ENCODE assay signal across 2 worm cellular contexts in the genomic region with DNA sequence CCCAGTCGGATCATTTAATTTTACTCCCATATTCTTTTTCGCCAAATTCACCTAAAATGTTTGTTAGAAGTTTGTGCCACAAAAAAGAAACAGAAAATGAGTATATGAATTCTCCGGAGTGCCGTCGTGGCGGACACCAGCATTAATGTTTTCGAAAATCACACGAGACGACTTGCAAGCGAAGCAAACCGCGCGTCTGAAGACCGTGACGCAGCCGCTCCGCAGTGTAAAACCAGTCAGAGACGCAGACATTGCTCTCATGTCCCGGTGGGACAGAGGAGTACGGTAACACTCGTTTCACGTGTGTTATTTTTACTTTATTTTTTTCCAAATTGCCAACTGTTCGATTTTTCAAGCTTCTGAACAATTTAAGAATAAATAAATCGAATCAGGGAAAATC.
TF ChIP-seq lines count a peak whose summit lies in the region.

Gene T26A8.4 (minus strand): TSS at position 185 of the 400 bp plus-strand sequence.
Gene pdtf-1 (plus strand): TSS at position 330 of the 400 bp plus-strand sequence.

TF ChIP-seq in whole organism, L4 larva, 104 proteins besides CTCF, POLR2A, EP300 and RAD21 (continued from another document):
- TF ChIP-seq T20F7.1 (GFP tag; optimal IDR thresholded peaks at IDR 0.05; lab: Kevin White, UChicago) (peak; percentile 80), gei-8 (GFP tag; optimal IDR thresholded peaks at IDR 0.05; lab: Kevin White, UChicago) (peak; percentile 15), aha-1 (tag; lab: Kevin White, UChicago) (peak; percentile 100), ceh-62 (tag; optimal IDR thresholded peaks at IDR 0.05; lab: Kevin White, UChicago) (no peak), nhr-41 (GFP tag; IDR thresholded peaks at IDR 0.05; lab: Robert Waterston, UW) (no peak), ceh-32 (tag; optimal IDR thresholded peaks at IDR 0.05; lab: Kevin White, UChicago; ENCODE audit: poor library complexity) (no peak), nhr-111 (GFP tag; optimal IDR thresholded peaks at IDR 0.05; lab: Kevin White, UChicago) (no peak), dve-1 (tag; optimal IDR thresholded peaks at IDR 0.05; lab: Kevin White, UChicago; ENCODE audit: insufficient read depth) (peak; percentile 98), tag-97 (GFP tag; IDR thresholded peaks at IDR 0.05; lab: Robert Waterston, UW) (no peak), spr-3 (GFP tag; optimal IDR thresholded peaks at IDR 0.05; lab: Kevin White, UChicago) (no peak), dpl-1 (GFP tag; optimal IDR thresholded peaks at IDR 0.05; lab: Kevin White, UChicago) (peak; percentile 83), tra-1 (GFP tag; IDR thresholded peaks at IDR 0.05; lab: Robert Waterston, UW) (peak; percentile 75), nhr-77 (tag; optimal IDR thresholded peaks at IDR 0.05; lab: Kevin White, UChicago) (peak; percentile 95), fkh-10 (GFP tag; optimal IDR thresholded peaks at IDR 0.05; lab: Kevin White, UChicago) (peak; percentile 92), mdt-29 (GFP tag; IDR thresholded peaks at IDR 0.05; lab: Robert Waterston, UW) (peak; percentile 66), zfp-2 (tag; optimal IDR thresholded peaks at IDR 0.05; lab: Kevin White, UChicago) (peak; percentile 79), nhr-48 (tag; optimal IDR thresholded peaks at IDR 0.05; lab: Kevin White, UChicago) (peak; percentile 63), mdl-1 (tag; optimal IDR thresholded peaks at IDR 0.05; lab: Kevin White, UChicago) (peak; percentile 82 to 97), lin-1 (GFP tag; IDR thresholded peaks at IDR 0.05; lab: Robert Waterston, UW) (peak; percentile 58; the same call in 1 of the 2 replicates), snpc-4 (tag; optimal IDR thresholded peaks at IDR 0.05; lab: Kevin White, UChicago) (peak; percentile 76), T26A8.4 (GFP tag; IDR thresholded peaks at IDR 0.05; lab: Robert Waterston, UW) (no peak), sdz-12 (GFP tag; optimal IDR thresholded peaks at IDR 0.05; lab: Kevin White, UChicago) (no peak), aly-2 (tag; optimal IDR thresholded peaks at IDR 0.05; lab: Kevin White, UChicago) (no peak), unc-62 (GFP tag; optimal IDR thresholded peaks at IDR 0.05 in 1 of 2; lab: Kevin White, UChicago) (peak in 1 of 2 experiments; percentile 100), unc-62 (tag; optimal IDR thresholded peaks at IDR 0.05; lab: Kevin White, UChicago) (no peak), ZK546.5 (tag; optimal IDR thresholded peaks at IDR 0.05; lab: Kevin White, UChicago) (peak; percentile 6 to 70), zfp-3 (GFP tag; conservative IDR thresholded peaks at IDR 0.05; lab: Robert Waterston, UW) (peak; percentile 80), arid-1 (GFP tag; conservative IDR thresholded peaks at IDR 0.05; lab: Robert Waterston, UW) (peak; percentile 87), daf-8 (GFP tag; IDR thresholded peaks at IDR 0.05; lab: Robert Waterston, UW) (no peak), unc-39 (tag; optimal IDR thresholded peaks at IDR 0.05; lab: Kevin White, UChicago) (no peak), pqm-1 (tag; optimal IDR thresholded peaks at IDR 0.05; lab: Kevin White, UChicago) (peak; percentile 20), set-16 (GFP tag; IDR thresholded peaks at IDR 0.05; lab: Robert Waterston, UW) (peak; percentile 76), egl-27 (tag; optimal IDR thresholded peaks at IDR 0.05; lab: Kevin White, UChicago) (no peak), F26F4.8 (GFP tag; conservative IDR thresholded peaks at IDR 0.05; lab: Robert Waterston, UW) (no peak), unc-130 (GFP tag; optimal IDR thresholded peaks at IDR 0.05; lab: Kevin White, UChicago) (peak; percentile 82), fos-1 (tag; optimal IDR thresholded peaks at IDR 0.05; lab: Kevin White, UChicago) (no peak), rbr-2 (tag; optimal IDR thresholded peaks at IDR 0.05; lab: Kevin White, UChicago) (peak; percentile 89), pha-4 (GFP tag; IDR thresholded peaks at IDR 0.05; lab: Robert Waterston, UW) (peak; percentile 86), pha-4 (tag; optimal IDR thresholded peaks at IDR 0.05; lab: Kevin White, UChicago) (no peak), ceh-82 (tag; optimal IDR thresholded peaks at IDR 0.05; lab: Kevin White, UChicago) (no peak), lin-13 (GFP tag; optimal IDR thresholded peaks at IDR 0.05; lab: Kevin White, UChicago) (peak; percentile 95), nhr-42 (GFP tag; IDR thresholded peaks at IDR 0.05; lab: Robert Waterston, UW) (peak; percentile 87), hlh-11 (tag; optimal IDR thresholded peaks at IDR 0.05; lab: Kevin White, UChicago) (peak; percentile 92), dmd-9 (GFP tag; IDR thresholded peaks at IDR 0.05; lab: Robert Waterston, UW) (peak; percentile 69), R02D3.7 (tag; optimal IDR thresholded peaks at IDR 0.05; lab: Kevin White, UChicago) (no peak), madf-9 (GFP tag; conservative IDR thresholded peaks at IDR 0.05; lab: Robert Waterston, UW) (peak; percentile 78), daf-12 (tag; optimal IDR thresholded peaks at IDR 0.05; lab: Kevin White, UChicago) (no peak), nhr-25 (tag; optimal IDR thresholded peaks at IDR 0.05; lab: Kevin White, UChicago; ENCODE audit: borderline replicate concordance, insufficient read depth) (peak; percentile 91), Y105C5A.15 (GFP tag; IDR thresholded peaks at IDR 0.05; lab: Robert Waterston, UW) (no peak), vab-7 (GFP tag; IDR thresholded peaks at IDR 0.05; lab: Robert Waterston, UW) (peak; percentile 74; the same call in 1 of the 2 replicates), ceh-44 (GFP tag; IDR thresholded peaks at IDR 0.05; lab: Robert Waterston, UW) (peak; percentile 63; the same call in 1 of the 2 replicates), nhr-11 (tag; optimal IDR thresholded peaks at IDR 0.05; lab: Kevin White, UChicago) (peak; percentile 95), Y48G9A.11 (GFP tag; IDR thresholded peaks at IDR 0.05; lab: Robert Waterston, UW) (peak; percentile 81)

TF ChIP-seq in whole organism, late embryonic, 69 proteins besides CTCF, POLR2A, EP300 and RAD21 (continued from another document):
- TF ChIP-seq nhr-11 (tag; optimal IDR thresholded peaks at IDR 0.05; lab: Kevin White, UChicago) = no peak
- no peak for TF ChIP-seq odd-2 (tag; optimal IDR thresholded peaks at IDR 0.05; lab: Kevin White, UChicago)
- peak; percentile 50 for TF ChIP-seq K09A11.1 (tag; optimal IDR thresholded peaks at IDR 0.05; lab: Kevin White, UChicago; ENCODE audit: insufficient read depth)
- peak; percentile 99 for TF ChIP-seq nfya-1 (tag; optimal IDR thresholded peaks at IDR 0.05; lab: Kevin White, UChicago)
- no peak for TF ChIP-seq hlh-13 (GFP tag; optimal IDR thresholded peaks at IDR 0.05; lab: Kevin White, UChicago)
- peak; percentile 52 for TF ChIP-seq elt-2 (tag; optimal IDR thresholded peaks at IDR 0.05; lab: Kevin White, UChicago)
- TF ChIP-seq npax-4 (tag; optimal IDR thresholded peaks at IDR 0.05; lab: Kevin White, UChicago) = no peak
